Worm (Caenorhabditis elegans): ENCODE measurements around the gene sir-2.2.

sir-2.2 gene

DNA sequence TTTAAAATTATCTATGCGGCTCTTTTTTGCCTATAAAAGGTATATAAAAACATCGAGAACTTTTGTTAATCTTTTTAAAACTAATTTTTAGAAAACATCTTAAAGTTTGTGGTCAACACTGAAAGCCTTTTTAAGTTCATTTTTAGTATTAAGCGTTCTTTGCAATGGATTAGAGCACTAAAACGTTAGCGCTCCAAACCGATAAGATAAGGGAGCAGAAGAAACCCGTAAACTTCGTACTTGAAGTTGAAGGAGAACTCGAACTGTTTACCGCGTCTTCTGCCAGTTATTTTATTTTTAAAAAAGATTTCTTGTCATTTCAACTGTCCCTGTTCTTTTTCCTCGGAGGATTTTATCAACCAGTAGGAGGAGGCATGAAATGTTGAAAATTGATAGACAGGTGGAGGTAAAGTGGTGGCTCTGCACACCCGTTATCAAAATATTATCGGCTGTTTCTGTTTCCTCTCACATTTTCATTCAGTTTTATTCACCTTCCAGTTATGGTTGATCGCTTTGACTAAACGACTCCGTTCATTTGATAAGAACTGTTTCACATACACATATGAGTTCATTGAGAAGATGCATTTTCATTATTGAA is 11.3 kb downstream of the sir-2.2 start:
- TF ChIP-seq madf-6 (GFP tag; IDR thresholded peaks at IDR 0.05) (no peak), nfyb-1 (GFP tag; IDR thresholded peaks at IDR 0.05) (0 out of 2 replicates have a peak, but pooled peaks have one; percentile 26), dpff-1 (tag; optimal IDR thresholded peaks at IDR 0.05) (no peak), F57C9.4 (tag; optimal IDR thresholded peaks at IDR 0.05) (no peak), hmg-1.2 (GFP tag; IDR thresholded peaks at IDR 0.05) (no peak), snpc-4 (GFP tag; optimal IDR thresholded peaks at IDR 0.05) (no peak), snpc-4 (tag; optimal IDR thresholded peaks at IDR 0.05) (no peak), lag-1 (GFP tag; IDR thresholded peaks at IDR 0.05) (no peak), nhr-80 (tag; optimal IDR thresholded peaks at IDR 0.05) (peak; percentile 97), ZK185.1 (tag; optimal IDR thresholded peaks at IDR 0.05; ENCODE audit: poor library complexity, severe bottlenecking) (no peak), Y67H2A.10 (GFP tag; conservative IDR thresholded peaks at IDR 0.05) (no peak), let-607 (tag; optimal IDR thresholded peaks at IDR 0.05) (peak in 1 of 2 experiments; percentile 53), F39B2.1 (GFP tag; IDR thresholded peaks at IDR 0.05) (no peak), efl-1 (GFP tag; optimal IDR thresholded peaks at IDR 0.05) (no peak), snpc-3.4 (tag; optimal IDR thresholded peaks at IDR 0.05) (no peak), egl-44 (GFP tag; IDR thresholded peaks at IDR 0.05) (no peak), madf-10 (tag; optimal IDR thresholded peaks at IDR 0.05) (no peak), cebp-1 (GFP tag; IDR thresholded peaks at IDR 0.05) (no peak), cebp-1 (tag; optimal IDR thresholded peaks at IDR 0.05) (peak; percentile 4), ztf-18 (tag; optimal IDR thresholded peaks at IDR 0.05) (no peak), athp-1 (tag; optimal IDR thresholded peaks at IDR 0.05) (no peak), atf-7 (tag; optimal IDR thresholded peaks at IDR 0.05) (peak; percentile 15), ztf-28 (GFP tag; IDR thresholded peaks at IDR 0.05) (no peak), unc-62 (GFP tag; optimal IDR thresholded peaks at IDR 0.05) (no peak), him-1 (tag; optimal IDR thresholded peaks at IDR 0.05) (no peak), cebp-2 (GFP tag; IDR thresholded peaks at IDR 0.05) (no peak), madf-8 (GFP tag; conservative IDR thresholded peaks at IDR 0.05) (no peak), ztf-3 (GFP tag; optimal IDR thresholded peaks at IDR 0.05) (no peak), lir-1 (GFP tag; conservative IDR thresholded peaks at IDR 0.05) (no peak), attf-5 (GFP tag; optimal IDR thresholded peaks at IDR 0.05) (no peak), D2030.7 (GFP tag; IDR thresholded peaks at IDR 0.05) (no peak), tbp1 (GFP tag; optimal IDR thresholded peaks at IDR 0.05) (no peak), B0019.2 (GFP tag; conservative IDR thresholded peaks at IDR 0.05) (no peak), hsf-1 (GFP tag; IDR thresholded peaks at IDR 0.05) (no peak), F49E8.2 (tag; optimal IDR thresholded peaks at IDR 0.05; ENCODE audit: insufficient read depth) (no peak), dox-1 (GFP tag; IDR thresholded peaks at IDR 0.05) (peak; percentile 55), ztf-22 (GFP tag; optimal IDR thresholded peaks at IDR 0.05) (peak; percentile 56), ets-4 (GFP tag; optimal IDR thresholded peaks at IDR 0.05) (peak; percentile 52), mel-28 (tag; optimal IDR thresholded peaks at IDR 0.05; ENCODE audit: borderline replicate concordance) (no peak), ceh-79 (tag; optimal IDR thresholded peaks at IDR 0.05) (no peak), snpc-1.3 (tag; optimal IDR thresholded peaks at IDR 0.05; ENCODE audit: insufficient read depth) (no peak)

Data from whole organism, young adult.